Worm (Caenorhabditis elegans) whole organism, early embryonic: Measurements from ENCODE around the gene unc-7.

ENCODE experiments used
- aly-1 ChIP-seq: sonication (generic microtip); optimal IDR thresholded peaks from 2 replicates; lab custom pipeline; 2016; ENCODE audit warnings: missing genetic modification characterization, missing compliant biosample characterization
- ama-1 ChIP-seq: fragments of 150-350 bp; optimal IDR thresholded peaks from 2 replicates; lab custom pipeline; 2014
- ceh-36 ChIP-seq: sonication (generic microtip); optimal IDR thresholded peaks from 2 replicates; lab custom pipeline; 2016; ENCODE audit warnings: missing genetic modification characterization, inconsistent platforms, missing compliant biosample characterization
- flt-1 ChIP-seq: fragments of 200-800 bp; sonication (Bioruptor generic); IDR thresholded peaks from 2 replicates; pipeline ENCODE4 v1.3.6; 2022; ENCODE audit warnings: missing genetic modification characterization, missing compliant biosample characterization
- hnd-1 ChIP-seq: sonication (generic microtip); optimal IDR thresholded peaks from 2 replicates; lab custom pipeline; 2016; ENCODE audit warnings: missing genetic modification characterization, missing compliant biosample characterization
- tbx-37 ChIP-seq: fragments of 200-800 bp; sonication (Bioruptor generic); conservative IDR thresholded peaks from 2 replicates; pipeline ENCODE4 v1.3.6; 2022; ENCODE audit warnings: missing genetic modification reagents, missing genetic modification characterization, missing compliant biosample characterization
- tra-4 ChIP-seq: sonication (generic microtip); optimal IDR thresholded peaks from 2 replicates; lab custom pipeline; 2017; ENCODE audit warnings: missing genetic modification characterization, missing compliant biosample characterization

DNA sequence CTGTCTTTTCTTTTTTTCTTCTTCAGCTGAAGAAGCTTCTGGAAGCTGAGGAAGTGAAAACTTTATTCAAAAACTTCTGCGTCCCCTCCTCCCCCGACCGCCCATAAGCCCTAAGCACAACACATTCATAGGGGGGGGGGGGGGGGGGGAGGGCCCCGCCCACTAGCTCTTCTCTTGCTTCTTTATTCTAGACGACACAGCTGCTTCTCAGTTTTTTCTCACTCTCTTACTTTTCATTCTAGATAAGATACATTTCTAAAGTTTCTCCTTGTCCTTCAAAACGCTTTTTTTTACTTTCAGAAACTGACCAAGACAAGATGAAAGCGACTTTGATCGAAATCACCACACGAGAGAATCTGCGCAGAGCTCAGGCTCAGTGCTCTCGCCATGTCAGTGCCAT, 42.3 kb upstream of the unc-7 start, which contains the start of gene T10B10.4:
- TF ChIP-seq hnd-1 (tag; lab: Kevin White, UChicago) (no peak), tbx-37 (GFP tag; lab: Robert Waterston, UW) (no peak), aly-1 (tag; lab: Kevin White, UChicago) (no peak), ceh-36 (no peak), tra-4 (tag; lab: Kevin White, UChicago) (no peak), ama-1 (lab: Kevin White, UChicago) (no peak), flt-1 (GFP tag; lab: Robert Waterston, UW) (no peak)
